Fruit fly (Drosophila melanogaster): ENCODE data around the gene CG32263.

CG32263 gene

DNA sequence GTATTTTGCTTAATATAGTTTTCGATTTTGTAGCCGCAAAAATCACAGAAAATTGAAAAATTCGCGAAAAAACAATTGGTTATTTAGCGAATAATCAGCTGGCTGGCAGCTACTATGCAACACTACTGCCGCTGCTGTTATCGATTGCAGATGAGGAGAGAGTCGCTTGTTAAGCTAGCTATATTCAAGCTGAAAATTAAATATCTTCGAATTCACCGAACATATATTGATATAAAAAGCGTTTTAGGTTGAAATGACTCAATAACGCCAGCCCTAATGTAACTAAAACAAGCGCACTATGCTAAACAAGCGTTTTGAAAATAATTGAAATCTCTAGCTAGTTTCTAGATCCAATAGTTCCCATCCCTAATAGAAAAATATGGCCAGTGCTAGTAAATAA is 4.6 kb downstream of the CG32263 start, which contains the start of the genes CG32264, ntc and IntS10 (continued):
- TF ChIP-seq usp (GFP tag; optimal IDR thresholded peaks at IDR 0.05) (no peak), bigmax (GFP tag; optimal IDR thresholded peaks at IDR 0.05) (no peak), crc (GFP tag; optimal IDR thresholded peaks at IDR 0.05) (peak; percentile 68), Stat92E (GFP tag; optimal IDR thresholded peaks at IDR 0.05) (no peak), pum (GFP tag; optimal IDR thresholded peaks at IDR 0.05) (peak; percentile 61), Ssrp (tag; optimal IDR thresholded peaks at IDR 0.05) (peak; percentile 63), CkIIα-i1 (GFP tag; IDR thresholded peaks at IDR 0.05) (no peak), peb (GFP tag; IDR thresholded peaks at IDR 0.05) (no peak), pzg (GFP tag; optimal IDR thresholded peaks at IDR 0.05) (peak; percentile 67), CG4328 (GFP tag; optimal IDR thresholded peaks at IDR 0.05) (peak; percentile 49), Lpt (GFP tag; optimal IDR thresholded peaks at IDR 0.05) (no peak), tna (GFP tag; IDR thresholded peaks at IDR 0.05; ENCODE audit: partially characterized antibody) (no peak), Nf-YB (GFP tag; optimal IDR thresholded peaks at IDR 0.05) (peak; percentile 30), gfzf (GFP tag; optimal IDR thresholded peaks at IDR 0.05) (peak; percentile 22), Vsx1 (GFP tag; optimal IDR thresholded peaks at IDR 0.05) (no peak), slp2 (GFP tag; optimal IDR thresholded peaks at IDR 0.05) (peak; percentile 68), ranshi (GFP tag; IDR thresholded peaks at IDR 0.05) (0 out of 2 replicates have a peak, but pooled peaks have one; percentile 55), gce (GFP tag; IDR thresholded peaks at IDR 0.05) (no peak), ind (GFP tag; optimal IDR thresholded peaks at IDR 0.05) (peak; percentile 77), CG11398 (GFP tag; optimal IDR thresholded peaks at IDR 0.05) (peak; percentile 41), tin (GFP tag; optimal IDR thresholded peaks at IDR 0.05) (peak; percentile 70), Optix (GFP tag; IDR thresholded peaks at IDR 0.05) (no peak), nerfin-2 (GFP tag; IDR thresholded peaks at IDR 0.05; ENCODE audit: partially characterized antibody) (no peak), Dref (GFP tag; IDR thresholded peaks at IDR 0.05) (peak; percentile 72), HmgD (GFP tag; optimal IDR thresholded peaks at IDR 0.05) (peak; percentile 81), bcd (GFP tag; optimal IDR thresholded peaks at IDR 0.05) (peak; percentile 64), Atf6 (GFP tag; IDR thresholded peaks at IDR 0.05) (peak; percentile 44; the same call in 1 of the 2 replicates), HLHmδ (GFP tag; optimal IDR thresholded peaks at IDR 0.05) (no peak), Hr3 (GFP tag; optimal IDR thresholded peaks at IDR 0.05) (peak; percentile 65), CG30020 (tag; optimal IDR thresholded peaks at IDR 0.05) (peak; percentile 62), Neu2 (GFP tag; optimal IDR thresholded peaks at IDR 0.05; ENCODE audit: borderline replicate concordance) (no peak), CG17359 (tag; optimal IDR thresholded peaks at IDR 0.05) (peak; percentile 45), Six4 (GFP tag; optimal IDR thresholded peaks at IDR 0.05) (peak; percentile 45), ERR (GFP tag; optimal IDR thresholded peaks at IDR 0.05) (peak; percentile 54), CG14667 (GFP tag; IDR thresholded peaks at IDR 0.05) (no peak), CG15601 (tag; optimal IDR thresholded peaks at IDR 0.05) (peak; percentile 48), amos (GFP tag; IDR thresholded peaks at IDR 0.05; ENCODE audit: partially characterized antibody) (peak; percentile 39; the same call in 1 of the 2 replicates), CG12659 (GFP tag; optimal IDR thresholded peaks at IDR 0.05) (peak; percentile 85), Xrp1 (GFP tag; IDR thresholded peaks at IDR 0.05) (0 out of 2 replicates have a peak, but pooled peaks have one; percentile 51), Rfx (GFP tag; IDR thresholded peaks at IDR 0.05) (peak; percentile 73), CG7271 (tag; optimal IDR thresholded peaks at IDR 0.05) (no peak), stc (GFP tag; IDR thresholded peaks at IDR 0.05) (no peak), dmrt99B (tag; optimal IDR thresholded peaks at IDR 0.05) (no peak), Dbx (GFP tag; IDR thresholded peaks at IDR 0.05) (peak; percentile 87; the same call in 2 of the 3 replicates), Myb (GFP tag; optimal IDR thresholded peaks at IDR 0.05) (peak; percentile 73), CG17186 (GFP tag; optimal IDR thresholded peaks at IDR 0.05) (no peak), Side (GFP tag; optimal IDR thresholded peaks at IDR 0.05) (peak; percentile 82), CG30403 (GFP tag; optimal IDR thresholded peaks at IDR 0.05) (peak; percentile 86), cas (GFP tag; IDR thresholded peaks at IDR 0.05) (peak; percentile 30; the same call in 1 of the 2 replicates), CG3163 (GFP tag; optimal IDR thresholded peaks at IDR 0.05) (peak; percentile 47), Elba2 (GFP tag; optimal IDR thresholded peaks at IDR 0.05) (peak; percentile 31)

Measured in whole organism, embryonic.